Worm (Caenorhabditis elegans) whole organism, early embryonic: Measurements from ENCODE around the gene bath-37.

Experiments
- B0310.2 ChIP-seq: sonication (generic microtip); optimal IDR thresholded peaks from 2 replicates; lab custom pipeline; 2016; ENCODE audit warnings: mild to moderate bottlenecking, missing genetic modification characterization, missing compliant biosample characterization
- F13C5.2 ChIP-seq: sonication (generic microtip); optimal IDR thresholded peaks from 2 replicates; lab custom pipeline; 2017; ENCODE audit warnings: mild to moderate bottlenecking, missing genetic modification characterization, inconsistent platforms, missing compliant biosample characterization
- aly-1 ChIP-seq: sonication (generic microtip); optimal IDR thresholded peaks from 2 replicates; lab custom pipeline; 2016; ENCODE audit warnings: missing genetic modification characterization, missing compliant biosample characterization
- ama-1 ChIP-seq: fragments of 150-350 bp; optimal IDR thresholded peaks from 2 replicates; lab custom pipeline; 2014
- ceh-13 ChIP-seq: fragments of 200-800 bp; sonication (Bioruptor generic); optimal IDR thresholded peaks from 2 replicates; lab custom pipeline; 2018; ENCODE audit warnings: mild to moderate bottlenecking, missing genetic modification characterization, missing compliant biosample characterization
- ceh-36 ChIP-seq: sonication (generic microtip); optimal IDR thresholded peaks from 2 replicates; lab custom pipeline; 2016; ENCODE audit warnings: missing genetic modification characterization, inconsistent platforms, missing compliant biosample characterization
- hmg-4 ChIP-seq: fragments of 200-800 bp; sonication (Bioruptor generic); optimal IDR thresholded peaks from 2 replicates; lab custom pipeline; 2018; ENCODE audit warnings: mild to moderate bottlenecking, missing genetic modification characterization, missing compliant biosample characterization
- hnd-1 ChIP-seq: sonication (generic microtip); optimal IDR thresholded peaks from 2 replicates; lab custom pipeline; 2016; ENCODE audit warnings: missing genetic modification characterization, missing compliant biosample characterization
- pes-1 ChIP-seq: fragments of 200-800 bp; sonication (Bioruptor generic); IDR thresholded peaks from 2 replicates; pipeline ENCODE4 v1.3.6; 2022; ENCODE audit warnings: missing genetic modification reagents, missing genetic modification characterization, missing compliant biosample characterization
- sea-1 ChIP-seq: fragments of 200-800 bp; sonication (Bioruptor generic); conservative IDR thresholded peaks from 2 replicates; pipeline ENCODE4 v1.3.6; 2022; ENCODE audit warnings: missing genetic modification characterization, missing compliant biosample characterization
- tbx-11 ChIP-seq: fragments of 200-800 bp; sonication (Bioruptor generic); IDR thresholded peaks from 2 replicates; pipeline ENCODE4 v1.3.6; 2022; ENCODE audit warnings: missing genetic modification characterization, missing compliant biosample characterization
- tbx-37 ChIP-seq: fragments of 200-800 bp; sonication (Bioruptor generic); conservative IDR thresholded peaks from 2 replicates; pipeline ENCODE4 v1.3.6; 2022; ENCODE audit warnings: missing genetic modification reagents, missing genetic modification characterization, missing compliant biosample characterization
- tra-4 ChIP-seq: sonication (generic microtip); optimal IDR thresholded peaks from 2 replicates; lab custom pipeline; 2017; ENCODE audit warnings: missing genetic modification characterization, missing compliant biosample characterization

DNA sequence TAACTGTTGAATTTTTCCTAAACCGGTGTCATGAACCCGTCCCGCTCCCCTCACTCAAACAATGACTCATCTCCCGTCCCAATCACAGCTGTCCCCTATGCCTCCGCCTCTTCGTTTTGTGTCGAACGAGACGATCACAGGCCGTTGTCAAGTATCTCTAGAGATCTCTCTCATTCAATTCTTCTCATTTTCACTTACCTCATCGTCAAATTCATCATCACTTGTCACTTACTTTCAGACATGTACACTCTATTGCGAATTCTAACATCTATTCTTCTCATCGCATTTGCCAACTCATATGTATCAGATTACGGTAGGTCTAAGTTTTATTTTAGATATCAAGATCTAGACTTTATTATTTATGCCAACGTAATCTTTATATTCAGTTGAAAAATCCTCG is 11.2 kb upstream of the bath-37 start, which contains the start of gene K08E4.3:
- TF ChIP-seq ceh-13 (GFP tag; lab: Kevin White, UChicago) (no peak), hnd-1 (tag; lab: Kevin White, UChicago) (no peak), tbx-11 (GFP tag; lab: Robert Waterston, UW) (no peak), ama-1 (lab: Kevin White, UChicago) (no peak), B0310.2 (no peak), ceh-36 (no peak), F13C5.2 (tag; lab: Kevin White, UChicago) (no peak), sea-1 (GFP tag; lab: Robert Waterston, UW) (no peak), pes-1 (GFP tag; lab: Robert Waterston, UW) (no peak), tbx-37 (GFP tag; lab: Robert Waterston, UW) (no peak), aly-1 (no peak), hmg-4 (GFP tag; lab: Kevin White, UChicago) (no peak), tra-4 (tag; lab: Kevin White, UChicago) (no peak)
